Worm (Caenorhabditis elegans): ENCODE measurements around the gene neg-1.

DNA sequence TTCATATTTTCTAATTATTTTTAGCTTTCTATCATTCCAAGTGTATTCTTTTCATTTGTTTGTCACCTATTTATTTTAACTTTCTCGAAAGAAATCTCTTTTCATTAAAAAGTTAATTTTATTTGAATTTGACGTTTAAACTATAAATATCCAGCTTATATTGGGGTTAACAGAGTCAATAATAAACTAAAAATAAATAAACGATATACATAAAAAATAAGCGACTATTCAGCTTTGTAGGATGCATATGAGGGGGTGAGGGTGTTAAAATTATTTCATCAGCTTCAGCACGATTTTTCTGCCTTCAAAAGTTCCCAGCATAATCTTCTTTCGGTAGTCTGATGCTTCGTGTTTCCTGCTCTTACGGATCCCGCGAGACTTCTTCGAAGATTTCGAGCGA, 1.0 kb downstream of the neg-1 start:
- no peak for TF ChIP-seq lsy-2 (tag; optimal IDR thresholded peaks at IDR 0.05)
- TF ChIP-seq ham-2 (GFP tag; optimal IDR thresholded peaks at IDR 0.05), result no peak
- TF ChIP-seq snpc-4 (tag; optimal IDR thresholded peaks at IDR 0.05), result no peak
